Fruit fly (Drosophila melanogaster) whole organism, embryonic: ENCODE results near the gene vib.

Experiments used
- CG10979 ChIP-seq: fragments of 200-800 bp; sonication (Bioruptor generic); optimal IDR thresholded peaks from 2 replicates; lab custom pipeline; 2018; ENCODE audit warnings: missing biosample characterization, mild to moderate bottlenecking, missing genetic modification characterization, moderate library complexity
- CG11456 ChIP-seq: fragments of 200-800 bp; sonication (Bioruptor generic); IDR thresholded peaks from 3 replicates; pipeline ENCODE4 v1.3.6; 2022; ENCODE audit warnings: missing biosample characterization, missing genetic modification characterization
- CG11504 ChIP-seq: fragments of 200-800 bp; sonication (Bioruptor generic); optimal IDR thresholded peaks from 3 replicates; lab custom pipeline; 2019; ENCODE audit warnings: missing biosample characterization, mild to moderate bottlenecking, missing genetic modification characterization, moderate library complexity
- CG12155 ChIP-seq: fragments of 200-800 bp; sonication (Bioruptor generic); optimal IDR thresholded peaks from 3 replicates; lab custom pipeline; 2016; ENCODE audit warnings: missing biosample characterization, missing genetic modification characterization
- CG13424 ChIP-seq: fragments of 200-800 bp; sonication (Bioruptor generic); optimal IDR thresholded peaks from 2 replicates; lab custom pipeline; 2019; ENCODE audit warnings: missing biosample characterization, mild to moderate bottlenecking, missing genetic modification characterization, moderate library complexity
- CG13894 ChIP-seq: fragments of 200-800 bp; sonication (Bioruptor generic); optimal IDR thresholded peaks from 3 replicates; lab custom pipeline; 2018; ENCODE audit warnings: missing biosample characterization, mild to moderate bottlenecking, missing genetic modification characterization, moderate library complexity
- CG14441 ChIP-seq: fragments of 200-800 bp; sonication (Bioruptor generic); IDR thresholded peaks from 2 replicates; pipeline ENCODE4 v1.3.6; 2022; ENCODE audit warnings: missing biosample characterization, missing genetic modification characterization
- CG14860 ChIP-seq: fragments of 200-800 bp; sonication (Bioruptor generic); IDR thresholded peaks from 3 replicates; pipeline ENCODE4 v1.3.6; 2022; ENCODE audit warnings: missing biosample characterization, missing genetic modification characterization; ENCODE audit not compliant: partially characterized antibody
- CG15514 ChIP-seq: fragments of 200-800 bp; sonication (Bioruptor generic); optimal IDR thresholded peaks from 3 replicates; lab custom pipeline; 2017; ENCODE audit warnings: missing biosample characterization, missing genetic modification characterization, mild to moderate bottlenecking, moderate library complexity, missing genetic modification reagents
- CG1602 ChIP-seq: fragments of 200-800 bp; sonication (Bioruptor generic); optimal IDR thresholded peaks from 3 replicates; lab custom pipeline; 2016; ENCODE audit warnings: missing biosample characterization, missing genetic modification characterization
- CG17385 ChIP-seq: fragments of 200-800 bp; sonication (Bioruptor generic); optimal IDR thresholded peaks from 3 replicates; lab custom pipeline; 2018; ENCODE audit warnings: missing biosample characterization, mild to moderate bottlenecking, missing genetic modification characterization
- CG1832 ChIP-seq: fragments of 200-800 bp; sonication (Bioruptor generic); optimal IDR thresholded peaks from 2 replicates; lab custom pipeline; 2017; ENCODE audit warnings: missing biosample characterization, mild to moderate bottlenecking, missing genetic modification characterization, inconsistent platforms
- CG33557 ChIP-seq: fragments of 200-800 bp; sonication (Bioruptor generic); optimal IDR thresholded peaks from 2 replicates; lab custom pipeline; 2019; ENCODE audit warnings: missing biosample characterization, mild to moderate bottlenecking, missing genetic modification characterization, moderate library complexity
- CG3726 ChIP-seq: fragments of 200-800 bp; sonication (Bioruptor generic); IDR thresholded peaks from 3 replicates; pipeline ENCODE4, ENCODE4 v1.3.6; 2022; ENCODE audit warnings: missing biosample characterization, missing genetic modification characterization
- CG5245 ChIP-seq: fragments of 200-800 bp; sonication (Bioruptor generic); optimal IDR thresholded peaks from 3 replicates; lab custom pipeline; 2016; ENCODE audit warnings: missing biosample characterization, missing genetic modification characterization
- CG7271 ChIP-seq: fragments of 200-800 bp; sonication (Bioruptor generic); optimal IDR thresholded peaks from 2 replicates; lab custom pipeline; 2018; ENCODE audit warnings: missing biosample characterization, mild to moderate bottlenecking, missing genetic modification characterization, moderate library complexity
- CG8924 ChIP-seq: fragments of 200-800 bp; optimal IDR thresholded peaks from 3 replicates; lab custom pipeline; 2019; ENCODE audit warnings: missing biosample characterization, mild to moderate bottlenecking, missing genetic modification characterization, moderate library complexity
- CHES-1-like ChIP-seq: fragments of 200-800 bp; sonication (Bioruptor generic); optimal IDR thresholded peaks from 2 replicates; lab custom pipeline; 2016; ENCODE audit warnings: missing biosample characterization, missing genetic modification characterization
- Camta ChIP-seq: fragments of 200-800 bp; sonication (Bioruptor generic); optimal IDR thresholded peaks from 2 replicates; lab custom pipeline; 2016; ENCODE audit warnings: missing biosample characterization, missing genetic modification characterization
- Chrac-16 ChIP-seq: fragments of 200-800 bp; sonication (Bioruptor generic); optimal IDR thresholded peaks from 3 replicates; lab custom pipeline; 2016; ENCODE audit warnings: missing biosample characterization, missing genetic modification characterization
- Dll ChIP-seq: fragments of 200-800 bp; sonication (Bioruptor generic); IDR thresholded peaks from 4 replicates; pipeline ENCODE4 v1.3.6; 2022; ENCODE audit warnings: missing biosample characterization, missing genetic modification characterization; ENCODE audit not compliant: partially characterized antibody
- Elba2 ChIP-seq: fragments of 200-800 bp; sonication (Bioruptor generic); optimal IDR thresholded peaks from 3 replicates; lab custom pipeline; 2016; ENCODE audit warnings: missing biosample characterization, missing genetic modification characterization
- Fer1 ChIP-seq: fragments of 200-800 bp; sonication (Bioruptor generic); optimal IDR thresholded peaks from 2 replicates; lab custom pipeline; 2017; ENCODE audit warnings: missing biosample characterization, mild to moderate bottlenecking, missing genetic modification characterization
- HLH4C ChIP-seq: fragments of 200-800 bp; sonication (Bioruptor generic); IDR thresholded peaks from 3 replicates; pipeline ENCODE4 v1.3.6; 2022; ENCODE audit warnings: missing biosample characterization, missing genetic modification characterization; ENCODE audit not compliant: partially characterized antibody
- Hr51 ChIP-seq, 2 experiments: fragments of 200-800 bp; sonication (Bioruptor generic); optimal IDR thresholded peaks; 2 replicates in 1 of 2; 3 replicates in 1 of 2; lab custom pipeline; 2016 to 2018; ENCODE audit warnings: missing biosample characterization in 2 of 2, missing genetic modification characterization in 2 of 2, mild to moderate bottlenecking in 1 of 2, moderate library complexity in 1 of 2
- Hsf ChIP-seq: fragments of 200-800 bp; sonication (Bioruptor generic); optimal IDR thresholded peaks from 3 replicates; lab custom pipeline; 2016; ENCODE audit warnings: missing biosample characterization, missing genetic modification characterization
- Nf-YB ChIP-seq: fragments of 200-800 bp; sonication (Bioruptor generic); optimal IDR thresholded peaks from 3 replicates; lab custom pipeline; 2019; ENCODE audit warnings: missing biosample characterization, mild to moderate bottlenecking, missing genetic modification characterization, moderate library complexity
- Nf-YC ChIP-seq: fragments of 200-800 bp; optimal IDR thresholded peaks from 3 replicates; lab custom pipeline; 2019; ENCODE audit warnings: missing biosample characterization, mild to moderate bottlenecking, missing genetic modification characterization, moderate library complexity
- Opbp ChIP-seq: fragments of 200-800 bp; sonication (Bioruptor generic); IDR thresholded peaks from 3 replicates; pipeline ENCODE4 v1.3.6; 2022; ENCODE audit warnings: missing biosample characterization, missing genetic modification characterization; ENCODE audit not compliant: partially characterized antibody
- Sox102F ChIP-seq: fragments of 200-800 bp; sonication (Bioruptor generic); optimal IDR thresholded peaks from 2 replicates; lab custom pipeline; 2018; ENCODE audit warnings: missing biosample characterization, mild to moderate bottlenecking, missing genetic modification characterization, moderate library complexity
- ash1 ChIP-seq: fragments of 200-800 bp; sonication (Bioruptor generic); optimal IDR thresholded peaks from 2 replicates; lab custom pipeline; 2018; ENCODE audit warnings: missing biosample characterization, mild to moderate bottlenecking, missing genetic modification characterization
- bcd ChIP-seq: fragments of 200-800 bp; sonication (Bioruptor generic); optimal IDR thresholded peaks from 2 replicates; lab custom pipeline; 2017; ENCODE audit warnings: missing biosample characterization, mild to moderate bottlenecking, missing genetic modification characterization
- ci ChIP-seq: fragments of 200-800 bp; sonication (Bioruptor generic); IDR thresholded peaks from 3 replicates; pipeline ENCODE4 v1.3.6; 2022; ENCODE audit warnings: missing biosample characterization, missing genetic modification characterization
- crp ChIP-seq, 2 experiments: fragments of 200-800 bp; sonication (Bioruptor generic); optimal IDR thresholded peaks; 2 replicates in 1 of 2; 3 replicates in 1 of 2; lab custom pipeline; 2017; ENCODE audit warnings: missing biosample characterization in 2 of 2, missing genetic modification characterization in 2 of 2, mild to moderate bottlenecking in 1 of 2, moderate library complexity in 1 of 2
- da ChIP-seq: fragments of 200-800 bp; sonication (Bioruptor generic); optimal IDR thresholded peaks from 2 replicates; lab custom pipeline; 2016; ENCODE audit warnings: missing biosample characterization, missing genetic modification characterization
- dysf ChIP-seq: fragments of 200-800 bp; sonication (Bioruptor generic); IDR thresholded peaks from 3 replicates; pipeline ENCODE4 v1.3.6; 2022; ENCODE audit warnings: missing biosample characterization, missing genetic modification characterization
- fd3F ChIP-seq: fragments of 200-800 bp; sonication (Bioruptor generic); optimal IDR thresholded peaks from 2 replicates; lab custom pipeline; 2018; ENCODE audit warnings: missing biosample characterization, mild to moderate bottlenecking, missing genetic modification characterization, moderate library complexity
- ftz-f1 ChIP-seq: fragments of 200-800 bp; sonication (Bioruptor generic); optimal IDR thresholded peaks from 2 replicates; lab custom pipeline; 2016; ENCODE audit warnings: missing biosample characterization, missing genetic modification characterization
- hb ChIP-seq: fragments of 200-800 bp; sonication (Bioruptor generic); IDR thresholded peaks from 3 replicates; pipeline ENCODE4 v1.3.6; 2022; ENCODE audit warnings: missing biosample characterization, missing genetic modification characterization; ENCODE audit not compliant: partially characterized antibody
- her ChIP-seq: fragments of 200-800 bp; sonication (Bioruptor generic); optimal IDR thresholded peaks from 2 replicates; lab custom pipeline; 2016; ENCODE audit warnings: missing biosample characterization, missing genetic modification characterization
- lab ChIP-seq: fragments of 200-800 bp; sonication (Bioruptor generic); optimal IDR thresholded peaks from 3 replicates; lab custom pipeline; 2017; ENCODE audit warnings: missing biosample characterization, missing genetic modification characterization, mild to moderate bottlenecking, moderate library complexity, missing genetic modification reagents
- oc ChIP-seq: fragments of 200-800 bp; sonication (Bioruptor generic); optimal IDR thresholded peaks from 2 replicates; lab custom pipeline; 2018; ENCODE audit warnings: missing biosample characterization, mild to moderate bottlenecking, missing genetic modification characterization, moderate library complexity
- otp ChIP-seq: fragments of 200-800 bp; sonication (Bioruptor generic); IDR thresholded peaks from 3 replicates; pipeline ENCODE4, ENCODE4 v1.3.6; 2022; ENCODE audit warnings: missing biosample characterization, missing genetic modification characterization
- pb ChIP-seq: fragments of 200-800 bp; sonication (Bioruptor generic); optimal IDR thresholded peaks from 3 replicates; lab custom pipeline; 2016; ENCODE audit warnings: missing biosample characterization, missing genetic modification characterization
- prd ChIP-seq, 3 experiments: fragments of >200 bp in 2 of 3; fragments of 200-800 bp in 1 of 3; sonication (Bioruptor generic) in 1 of 3; optimal IDR thresholded peaks in 2 of 3; IDR thresholded peaks in 1 of 3; 2 replicates in 2 of 3; 3 replicates in 1 of 3; pipeline versions ENCODE4 v1.3.6 to Lab custom; 2017 to 2022; ENCODE audit warnings: missing biosample characterization in 1 of 3, missing genetic modification characterization in 1 of 3
- shn ChIP-seq: fragments of 200-800 bp; sonication (Bioruptor generic); optimal IDR thresholded peaks from 3 replicates; lab custom pipeline; 2016; ENCODE audit warnings: missing biosample characterization, missing genetic modification characterization
- sima ChIP-seq: fragments of 200-800 bp; sonication (Bioruptor generic); optimal IDR thresholded peaks from 2 replicates; lab custom pipeline; 2016; ENCODE audit warnings: missing biosample characterization, missing genetic modification characterization
- sob ChIP-seq: fragments of 200-800 bp; sonication (Bioruptor generic); IDR thresholded peaks from 2 replicates; pipeline ENCODE4 v1.3.6; 2022; ENCODE audit warnings: missing biosample characterization, missing genetic modification characterization
- sqz ChIP-seq: fragments of 200-800 bp; sonication (Bioruptor generic); optimal IDR thresholded peaks from 3 replicates; lab custom pipeline; 2018; ENCODE audit warnings: missing biosample characterization, mild to moderate bottlenecking, missing genetic modification characterization
- tio ChIP-seq: fragments of 200-800 bp; sonication (Bioruptor generic); optimal IDR thresholded peaks from 2 replicates; lab custom pipeline; 2017; ENCODE audit warnings: missing biosample characterization, missing genetic modification characterization, inconsistent platforms

Gene vib

DNA sequence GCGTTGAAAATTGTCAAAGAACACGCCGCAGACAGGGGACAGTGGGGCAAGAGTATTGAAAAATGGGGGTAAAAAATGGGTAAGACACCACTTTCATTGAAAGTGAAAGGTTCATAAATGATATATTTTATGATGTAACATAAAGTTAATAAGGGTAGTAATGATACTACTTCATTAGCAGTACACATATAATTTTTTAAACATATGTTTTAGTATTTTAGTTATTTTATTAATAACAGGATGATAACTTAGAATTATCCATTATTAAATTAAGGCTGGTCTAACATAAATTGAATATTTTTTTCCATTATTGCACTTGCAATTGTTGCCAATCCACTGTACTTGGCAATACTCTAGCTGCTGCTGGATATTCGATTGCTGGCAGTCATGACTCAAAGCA, 47.6 kb upstream of the vib start (continued):
- TF ChIP-seq dysf (GFP tag; lab: Robert Waterston, UW) (no peak), hb (GFP tag; lab: Robert Waterston, UW) (no peak), sob (GFP tag; lab: Robert Waterston, UW) (no peak), CG33557 (GFP tag; lab: Kevin White, UChicago) (peak; percentile 42), CG12155 (GFP tag; lab: Kevin White, UChicago) (no peak), CG3726 (GFP tag; lab: Robert Waterston, UW) (0 out of 3 replicates have a peak, but pooled peaks have one; percentile 33), prd (optimal IDR thresholded peaks at IDR 0.05; lab: Kevin White, UChicago) (no peak), prd (GFP tag; IDR thresholded peaks at IDR 0.05; lab: Robert Waterston, UW) (peak; percentile 47; the same call in 2 of the 3 replicates), CG13894 (tag; lab: Kevin White, UChicago) (no peak), Sox102F (GFP tag; lab: Kevin White, UChicago) (peak; percentile 40), ftz-f1 (no peak), ash1 (GFP tag; lab: Kevin White, UChicago) (no peak), CG8924 (peak; percentile 2), CG11504 (tag; lab: Kevin White, UChicago) (peak; percentile 40), Dll (GFP tag; lab: Robert Waterston, UW) (no peak), sima (no peak), CG5245 (GFP tag; lab: Kevin White, UChicago) (no peak), her (GFP tag; lab: Kevin White, UChicago) (no peak), otp (no peak), CG1832 (GFP tag; lab: Kevin White, UChicago) (no peak), CG17385 (GFP tag; lab: Kevin White, UChicago) (peak; percentile 24), CG1602 (GFP tag; lab: Kevin White, UChicago) (no peak), CG14441 (GFP tag; lab: Robert Waterston, UW) (no peak), pb (GFP tag; lab: Kevin White, UChicago) (no peak), Nf-YC (tag; lab: Kevin White, UChicago) (no peak), Elba2 (GFP tag; lab: Kevin White, UChicago) (no peak), Hsf (no peak), CG13424 (peak; percentile 25), da (GFP tag; lab: Kevin White, UChicago) (no peak), ci (no peak), Chrac-16 (GFP tag; lab: Kevin White, UChicago) (no peak), Camta (GFP tag; lab: Kevin White, UChicago) (no peak), Fer1 (GFP tag; lab: Kevin White, UChicago) (no peak), oc (no peak), sqz (GFP tag; lab: Kevin White, UChicago) (no peak), CG7271 (no peak), tio (peak; percentile 10), CG14860 (GFP tag; lab: Robert Waterston, UW) (no peak), shn (GFP tag; lab: Kevin White, UChicago) (no peak), crp (GFP tag; optimal IDR thresholded peaks at IDR 0.05; lab: Kevin White, UChicago) (no peak), HLH4C (GFP tag; lab: Robert Waterston, UW) (no peak), CG10979 (peak; percentile 59), CG15514 (GFP tag; lab: Kevin White, UChicago) (no peak), CHES-1-like (GFP tag; lab: Kevin White, UChicago) (no peak), bcd (no peak), CG11456 (GFP tag; lab: Robert Waterston, UW) (no peak), Nf-YB (GFP tag; lab: Kevin White, UChicago) (no peak), fd3F (GFP tag; lab: Kevin White, UChicago) (no peak), Opbp (no peak), lab (GFP tag; lab: Kevin White, UChicago) (no peak), Hr51 (GFP tag; optimal IDR thresholded peaks at IDR 0.05; lab: Kevin White, UChicago) (no peak)
